Comparison of ENCODE assay signal across 4 worm cellular contexts in the genomic region with DNA sequence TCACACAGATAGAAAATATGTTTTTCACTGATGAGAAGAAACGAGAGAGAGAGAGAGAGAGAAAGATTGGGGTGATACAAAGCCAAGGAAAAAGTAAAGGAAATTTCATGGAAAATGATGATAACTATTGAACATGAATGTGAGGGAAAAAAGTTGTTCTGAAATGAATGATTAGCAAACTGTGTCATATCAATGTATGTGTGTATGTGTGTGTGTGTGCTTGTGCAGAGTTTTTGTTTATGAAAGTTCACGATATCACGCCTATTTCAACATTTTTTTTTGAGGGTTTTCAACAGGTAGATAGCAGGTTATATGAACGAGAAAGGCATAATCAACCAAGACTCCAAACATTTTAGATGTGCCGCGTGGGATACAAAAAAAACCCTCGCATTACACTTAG.
TF ChIP-seq lines count a peak whose summit lies in the region.

No protein-coding gene starts in this region.

TF ChIP-seq in whole organism, L2 larva, 48 proteins besides CTCF, POLR2A, EP300 and RAD21:
- no peak for TF ChIP-seq ztf-11 (tag; optimal IDR thresholded peaks at IDR 0.05; lab: Kevin White, UChicago)
- TF ChIP-seq fos-1 (tag; optimal IDR thresholded peaks at IDR 0.05; lab: Kevin White, UChicago) = peak; percentile 84
- TF ChIP-seq dmd-4 (tag; optimal IDR thresholded peaks at IDR 0.05; lab: Kevin White, UChicago) = no peak
- TF ChIP-seq sem-4 (tag; optimal IDR thresholded peaks at IDR 0.05; lab: Kevin White, UChicago) = no peak

TF ChIP-seq in whole organism, L3 larva, 47 proteins besides CTCF, POLR2A, EP300 and RAD21:
- TF ChIP-seq ztf-4 (tag; optimal IDR thresholded peaks at IDR 0.05; lab: Kevin White, UChicago) = no peak
- TF ChIP-seq lin-15B (tag; optimal IDR thresholded peaks at IDR 0.05; lab: Kevin White, UChicago) = no peak
- no peak for TF ChIP-seq nhr-77 (tag; optimal IDR thresholded peaks at IDR 0.05; lab: Kevin White, UChicago)
- no peak for TF ChIP-seq aly-2 (tag; optimal IDR thresholded peaks at IDR 0.05; lab: Kevin White, UChicago)
- TF ChIP-seq elt-1 (tag; optimal IDR thresholded peaks at IDR 0.05; lab: Kevin White, UChicago) = no peak
- TF ChIP-seq nhr-76 (tag; optimal IDR thresholded peaks at IDR 0.05; lab: Kevin White, UChicago) = no peak
- no peak for TF ChIP-seq ceh-82 (tag; optimal IDR thresholded peaks at IDR 0.05; lab: Kevin White, UChicago)
- TF ChIP-seq pqm-1 (tag; optimal IDR thresholded peaks at IDR 0.05; lab: Kevin White, UChicago) = peak; percentile 30
- TF ChIP-seq fkh-2 (tag; optimal IDR thresholded peaks at IDR 0.05; lab: Kevin White, UChicago) = no peak
- peak; percentile 0 for TF ChIP-seq skn-1 (tag; optimal IDR thresholded peaks at IDR 0.05; lab: Kevin White, UChicago)
- no peak for TF ChIP-seq ztf-11 (tag; optimal IDR thresholded peaks at IDR 0.05; lab: Kevin White, UChicago)
- no peak for TF ChIP-seq jun-1 (tag; optimal IDR thresholded peaks at IDR 0.05; lab: Kevin White, UChicago)
- TF ChIP-seq lin-39 (tag; optimal IDR thresholded peaks at IDR 0.05; lab: Kevin White, UChicago) = no peak
- no peak for TF ChIP-seq fos-1 (tag; optimal IDR thresholded peaks at IDR 0.05; lab: Kevin White, UChicago)
- no peak for TF ChIP-seq unc-39 (tag; optimal IDR thresholded peaks at IDR 0.05; lab: Kevin White, UChicago)
- TF ChIP-seq ZK546.5 (tag; optimal IDR thresholded peaks at IDR 0.05; lab: Kevin White, UChicago) = no peak
- no peak for TF ChIP-seq nhr-25 (tag; optimal IDR thresholded peaks at IDR 0.05; lab: Kevin White, UChicago)
- no peak for TF ChIP-seq egl-5 (tag; optimal IDR thresholded peaks at IDR 0.05; lab: Kevin White, UChicago)
- TF ChIP-seq nhr-43 (tag; optimal IDR thresholded peaks at IDR 0.05; lab: Kevin White, UChicago; ENCODE audit: poor library complexity, severe bottlenecking) = no peak
- TF ChIP-seq nhr-11 (tag; optimal IDR thresholded peaks at IDR 0.05; lab: Kevin White, UChicago) = no peak
- peak; percentile 57 for TF ChIP-seq elt-2 (tag; optimal IDR thresholded peaks at IDR 0.05; lab: Kevin White, UChicago)

TF ChIP-seq in whole organism, L4 larva, 104 proteins besides CTCF, POLR2A, EP300 and RAD21:
- peak; percentile 89 for TF ChIP-seq pqm-1 (tag; optimal IDR thresholded peaks at IDR 0.05; lab: Kevin White, UChicago)
- no peak for TF ChIP-seq ama-1 (optimal IDR thresholded peaks at IDR 0.05; lab: Kevin White, UChicago)
- TF ChIP-seq lsy-2 (tag; optimal IDR thresholded peaks at IDR 0.05; lab: Kevin White, UChicago) = no peak
- TF ChIP-seq daf-16 (GFP tag; optimal IDR thresholded peaks at IDR 0.05; lab: Kevin White, UChicago) = no peak
- TF ChIP-seq daf-16 (tag; optimal IDR thresholded peaks at IDR 0.05; lab: Kevin White, UChicago) = peak; percentile 58
- TF ChIP-seq nhr-28 (tag; optimal IDR thresholded peaks at IDR 0.05; lab: Kevin White, UChicago) = peak; percentile 49
- no peak for TF ChIP-seq hlh-11 (tag; optimal IDR thresholded peaks at IDR 0.05; lab: Kevin White, UChicago)
- TF ChIP-seq unc-130 (GFP tag; optimal IDR thresholded peaks at IDR 0.05; lab: Kevin White, UChicago) = no peak
- TF ChIP-seq ZK546.5 (tag; optimal IDR thresholded peaks at IDR 0.05; lab: Kevin White, UChicago) = no peak
- no peak for TF ChIP-seq lin-38 (GFP tag; IDR thresholded peaks at IDR 0.05; lab: Robert Waterston, UW)
- no peak for TF ChIP-seq ztf-7 (tag; optimal IDR thresholded peaks at IDR 0.05; lab: Kevin White, UChicago)
- TF ChIP-seq spr-3 (GFP tag; optimal IDR thresholded peaks at IDR 0.05; lab: Kevin White, UChicago) = no peak
- TF ChIP-seq zfp-3 (GFP tag; conservative IDR thresholded peaks at IDR 0.05; lab: Robert Waterston, UW) = no peak
- TF ChIP-seq unc-62 (GFP tag; optimal IDR thresholded peaks at IDR 0.05 in 1 of 2; lab: Kevin White, UChicago) = peak in 1 of 2 experiments; percentile 74
- TF ChIP-seq unc-62 (tag; optimal IDR thresholded peaks at IDR 0.05; lab: Kevin White, UChicago) = no peak
- TF ChIP-seq snpc-1.2 (GFP tag; IDR thresholded peaks at IDR 0.05; lab: Robert Waterston, UW) = no peak
- no peak for TF ChIP-seq tra-1 (GFP tag; IDR thresholded peaks at IDR 0.05; lab: Robert Waterston, UW)
- no peak for TF ChIP-seq nhr-41 (GFP tag; IDR thresholded peaks at IDR 0.05; lab: Robert Waterston, UW)
- TF ChIP-seq lin-1 (GFP tag; IDR thresholded peaks at IDR 0.05; lab: Robert Waterston, UW) = no peak
- TF ChIP-seq dve-1 (tag; optimal IDR thresholded peaks at IDR 0.05; lab: Kevin White, UChicago; ENCODE audit: insufficient read depth) = peak; percentile 9
- no peak for TF ChIP-seq zfp-2 (tag; optimal IDR thresholded peaks at IDR 0.05; lab: Kevin White, UChicago)
- no peak for TF ChIP-seq R02D3.7 (tag; optimal IDR thresholded peaks at IDR 0.05; lab: Kevin White, UChicago)
- no peak for TF ChIP-seq mxl-3 (GFP tag; optimal IDR thresholded peaks at IDR 0.05; lab: Kevin White, UChicago)
- 0 out of 2 replicates have a peak, but pooled peaks have one; percentile 10 for TF ChIP-seq dmd-6 (GFP tag; IDR thresholded peaks at IDR 0.05; lab: Robert Waterston, UW)
- TF ChIP-seq Y5F2A.4 (GFP tag; optimal IDR thresholded peaks at IDR 0.05; lab: Kevin White, UChicago) = no peak
- TF ChIP-seq nhr-237 (tag; optimal IDR thresholded peaks at IDR 0.05; lab: Kevin White, UChicago) = no peak
- TF ChIP-seq lin-15B (tag; optimal IDR thresholded peaks at IDR 0.05; lab: Kevin White, UChicago) = no peak
- peak; percentile 16 for TF ChIP-seq hlh-30 (tag; optimal IDR thresholded peaks at IDR 0.05; lab: Kevin White, UChicago; ENCODE audit: insufficient read depth)
- TF ChIP-seq aha-1 (tag; lab: Kevin White, UChicago) = no peak
- no peak for TF ChIP-seq unc-39 (tag; optimal IDR thresholded peaks at IDR 0.05; lab: Kevin White, UChicago)
- no peak for TF ChIP-seq ceh-28 (tag; optimal IDR thresholded peaks at IDR 0.05; lab: Kevin White, UChicago)
- TF ChIP-seq ceh-62 (tag; optimal IDR thresholded peaks at IDR 0.05; lab: Kevin White, UChicago) = no peak

TF ChIP-seq in whole organism, young adult, 124 proteins besides CTCF, POLR2A, EP300 and RAD21:
- peak; percentile 67 for TF ChIP-seq nhr-80 (tag; optimal IDR thresholded peaks at IDR 0.05; lab: Kevin White, UChicago)
- TF ChIP-seq hsf-1 (GFP tag; IDR thresholded peaks at IDR 0.05; lab: Robert Waterston, UW) = 0 out of 2 replicates have a peak, but pooled peaks have one; percentile 17
- TF ChIP-seq hmg-1.2 (GFP tag; IDR thresholded peaks at IDR 0.05; lab: Robert Waterston, UW) = no peak
- no peak for TF ChIP-seq ccch-3 (GFP tag; optimal IDR thresholded peaks at IDR 0.05; lab: Kevin White, UChicago)
- TF ChIP-seq ama-1 (optimal IDR thresholded peaks at IDR 0.05; lab: Kevin White, UChicago) = no peak
- TF ChIP-seq ama-1 (GFP tag; optimal IDR thresholded peaks at IDR 0.05; lab: Kevin White, UChicago) = no peak
- TF ChIP-seq lsl-1 (GFP tag; optimal IDR thresholded peaks at IDR 0.05; lab: Kevin White, UChicago) = no peak
